Worm (Caenorhabditis elegans) whole organism, early embryonic: ENCODE measurements around the gene kin-16.

Experiments
- B0310.2 ChIP-seq: sonication (generic microtip); optimal IDR thresholded peaks from 2 replicates; lab custom pipeline; 2016; ENCODE audit warnings: mild to moderate bottlenecking, missing genetic modification characterization, missing compliant biosample characterization
- F13C5.2 ChIP-seq: sonication (generic microtip); optimal IDR thresholded peaks from 2 replicates; lab custom pipeline; 2017; ENCODE audit warnings: mild to moderate bottlenecking, missing genetic modification characterization, inconsistent platforms, missing compliant biosample characterization
- aly-1 ChIP-seq: sonication (generic microtip); optimal IDR thresholded peaks from 2 replicates; lab custom pipeline; 2016; ENCODE audit warnings: missing genetic modification characterization, missing compliant biosample characterization
- ama-1 ChIP-seq: fragments of 150-350 bp; optimal IDR thresholded peaks from 2 replicates; lab custom pipeline; 2014
- ceh-13 ChIP-seq: fragments of 200-800 bp; sonication (Bioruptor generic); optimal IDR thresholded peaks from 2 replicates; lab custom pipeline; 2018; ENCODE audit warnings: mild to moderate bottlenecking, missing genetic modification characterization, missing compliant biosample characterization
- ceh-36 ChIP-seq: sonication (generic microtip); optimal IDR thresholded peaks from 2 replicates; lab custom pipeline; 2016; ENCODE audit warnings: missing genetic modification characterization, inconsistent platforms, missing compliant biosample characterization
- ets-7 ChIP-seq: sonication (generic microtip); optimal IDR thresholded peaks from 2 replicates; lab custom pipeline; 2016; ENCODE audit warnings: missing genotype, missing genetic modification characterization, missing compliant biosample characterization
- flt-1 ChIP-seq: fragments of 200-800 bp; sonication (Bioruptor generic); IDR thresholded peaks from 2 replicates; pipeline ENCODE4 v1.3.6; 2022; ENCODE audit warnings: missing genetic modification characterization, missing compliant biosample characterization
- hmbx-1 ChIP-seq: sonication (generic microtip); optimal IDR thresholded peaks from 2 replicates; lab custom pipeline; 2016; ENCODE audit warnings: mild to moderate bottlenecking, missing genetic modification characterization, missing compliant biosample characterization
- hmg-4 ChIP-seq: fragments of 200-800 bp; sonication (Bioruptor generic); optimal IDR thresholded peaks from 2 replicates; lab custom pipeline; 2018; ENCODE audit warnings: mild to moderate bottlenecking, missing genetic modification characterization, missing compliant biosample characterization
- hnd-1 ChIP-seq: sonication (generic microtip); optimal IDR thresholded peaks from 2 replicates; lab custom pipeline; 2016; ENCODE audit warnings: missing genetic modification characterization, missing compliant biosample characterization
- pes-1 ChIP-seq: fragments of 200-800 bp; sonication (Bioruptor generic); IDR thresholded peaks from 2 replicates; pipeline ENCODE4 v1.3.6; 2022; ENCODE audit warnings: missing genetic modification reagents, missing genetic modification characterization, missing compliant biosample characterization
- scrt-1 ChIP-seq: fragments of 200-800 bp; sonication (Bioruptor generic); IDR thresholded peaks from 2 replicates; pipeline ENCODE4 v1.3.6; 2022; ENCODE audit warnings: missing genetic modification characterization, missing compliant biosample characterization
- sea-1 ChIP-seq: fragments of 200-800 bp; sonication (Bioruptor generic); conservative IDR thresholded peaks from 2 replicates; pipeline ENCODE4 v1.3.6; 2022; ENCODE audit warnings: missing genetic modification characterization, missing compliant biosample characterization
- tbx-11 ChIP-seq: fragments of 200-800 bp; sonication (Bioruptor generic); IDR thresholded peaks from 2 replicates; pipeline ENCODE4 v1.3.6; 2022; ENCODE audit warnings: missing genetic modification characterization, missing compliant biosample characterization
- tbx-37 ChIP-seq: fragments of 200-800 bp; sonication (Bioruptor generic); conservative IDR thresholded peaks from 2 replicates; pipeline ENCODE4 v1.3.6; 2022; ENCODE audit warnings: missing genetic modification reagents, missing genetic modification characterization, missing compliant biosample characterization
- tra-4 ChIP-seq: sonication (generic microtip); optimal IDR thresholded peaks from 2 replicates; lab custom pipeline; 2017; ENCODE audit warnings: missing genetic modification characterization, missing compliant biosample characterization

The kin-16 gene

DNA sequence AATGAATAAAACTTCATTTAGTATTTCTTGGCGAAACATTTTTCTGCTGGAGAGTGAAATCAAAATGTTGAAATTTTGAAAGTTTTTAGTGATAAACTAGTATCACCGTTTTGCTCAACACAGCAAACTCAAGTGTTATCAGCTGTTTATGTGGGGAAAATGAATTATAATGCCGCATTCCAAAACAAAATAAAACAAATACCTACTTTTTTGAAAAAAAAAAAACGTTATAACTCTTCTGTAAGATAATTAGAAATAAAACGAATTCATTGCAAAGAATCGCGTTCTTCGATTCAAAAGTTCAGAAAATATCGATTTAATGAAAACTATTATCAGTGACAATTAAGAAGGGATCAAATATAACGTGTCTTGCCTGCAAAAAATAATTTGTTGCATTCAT is 38.4 kb downstream of the kin-16 start, which contains the start of gene Y51B9A.9:
Gene Y51B9A.9 (minus strand): TSS at position 101 of the 400 bp plus-strand sequence.
- TF ChIP-seq flt-1 (GFP tag; lab: Robert Waterston, UW) (no peak), ceh-36 (tag; lab: Kevin White, UChicago) (no peak), hmg-4 (GFP tag; lab: Kevin White, UChicago) (no peak), ceh-13 (GFP tag; lab: Kevin White, UChicago) (no peak), tra-4 (tag; lab: Kevin White, UChicago) (no peak), hmbx-1 (tag; lab: Kevin White, UChicago) (no peak), aly-1 (tag; lab: Kevin White, UChicago) (no peak), pes-1 (GFP tag; lab: Robert Waterston, UW) (no peak), sea-1 (GFP tag; lab: Robert Waterston, UW) (no peak), F13C5.2 (no peak), ets-7 (tag; lab: Kevin White, UChicago) (no peak), scrt-1 (GFP tag; lab: Robert Waterston, UW) (no peak), hnd-1 (no peak), tbx-37 (no peak)

DNA sequence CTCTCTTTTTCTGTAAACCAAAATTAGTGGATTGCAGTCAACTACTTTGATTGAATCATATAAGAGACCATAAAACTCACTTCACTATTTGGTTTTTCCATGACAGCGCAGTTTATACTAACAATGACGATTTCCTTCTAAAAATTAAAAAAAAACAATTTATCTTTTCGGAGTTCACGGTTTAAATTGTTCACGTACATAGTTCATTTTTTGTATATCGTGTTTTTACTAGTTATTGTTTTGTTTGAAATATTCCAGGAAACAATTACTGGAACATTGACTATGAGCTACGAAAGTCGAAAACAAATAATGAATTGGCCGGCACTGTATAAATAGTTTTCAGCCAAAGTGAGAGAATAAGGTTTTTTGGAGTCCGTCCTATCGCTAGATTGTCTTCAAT is 43.2 kb downstream of the kin-16 start, which contains the start of gene lido-17:
Gene lido-17 (minus strand): TSS at position 101 of the 400 bp plus-strand sequence.
- TF ChIP-seq hnd-1 (no peak), tbx-37 (no peak)

DNA sequence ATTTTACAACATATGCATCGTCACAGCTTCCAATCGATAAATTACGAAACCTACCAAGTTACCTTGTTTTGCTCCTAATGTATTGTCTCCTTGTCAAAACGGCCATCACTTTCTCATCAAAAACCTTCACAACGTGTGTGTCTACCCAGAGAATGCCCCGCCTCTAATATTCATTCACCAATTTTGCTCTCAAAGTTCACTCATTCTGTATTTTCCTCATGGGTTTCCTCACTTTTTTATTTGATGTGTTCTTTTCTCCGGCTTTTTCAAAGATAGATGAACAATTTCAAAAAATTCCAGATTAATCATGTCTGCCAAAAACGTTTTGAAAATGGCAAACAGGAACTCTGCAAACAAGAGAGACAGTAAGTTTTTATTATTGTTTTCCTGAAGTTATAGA is 50.7 kb downstream of the kin-16 start, which contains the start of gene C06C3.7:
Gene C06C3.7 (plus strand): TSS at position 301 of the 400 bp plus-strand sequence.
- TF ChIP-seq ama-1 (lab: Kevin White, UChicago) (no peak), tra-4 (tag; lab: Kevin White, UChicago) (no peak), hnd-1 (no peak), B0310.2 (tag; lab: Kevin White, UChicago) (no peak), pes-1 (GFP tag; lab: Robert Waterston, UW) (no peak), sea-1 (GFP tag; lab: Robert Waterston, UW) (no peak), scrt-1 (GFP tag; lab: Robert Waterston, UW) (no peak), ceh-13 (GFP tag; lab: Kevin White, UChicago) (no peak), ceh-36 (tag; lab: Kevin White, UChicago) (no peak), tbx-11 (no peak)
